Worm (Caenorhabditis elegans) whole organism, early embryonic: Measurements from ENCODE around the gene ent-3.
"Not testable (repeated sequence)": the region's sequence is repeated elsewhere in the genome, so short reads cannot be mapped to it uniquely, and the experiment has no call there.

Source experiments
- ama-1 ChIP-seq: fragments of 150-350 bp; optimal IDR thresholded peaks from 2 replicates; lab custom pipeline; 2014
- ceh-13 ChIP-seq: fragments of 200-800 bp; sonication (Bioruptor generic); optimal IDR thresholded peaks from 2 replicates; lab custom pipeline; 2018; ENCODE audit warnings: mild to moderate bottlenecking, missing genetic modification characterization, missing compliant biosample characterization

DNA sequence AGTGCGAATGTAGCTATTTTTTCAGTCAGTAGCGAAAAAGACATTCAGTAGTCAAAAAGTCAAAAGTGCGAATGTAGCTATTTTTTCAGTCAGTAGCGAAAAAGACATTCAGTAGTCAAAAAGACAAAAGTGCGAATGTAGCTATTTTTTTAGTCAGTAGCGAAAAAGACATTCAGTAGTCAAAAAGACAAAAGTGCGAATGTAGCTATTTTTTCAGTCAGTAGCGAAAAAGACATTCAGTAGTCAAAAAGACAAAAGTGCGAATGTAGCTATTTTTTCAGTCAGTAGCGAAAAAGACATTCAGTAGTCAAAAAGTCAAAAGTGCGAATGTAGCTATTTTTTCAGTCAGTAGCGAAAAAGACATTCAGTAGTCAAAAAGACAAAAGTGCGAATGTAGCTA, 30.6 kb downstream of the ent-3 start, which contains the start of gene T16A9.3:
- TF ChIP-seq ama-1; ceh-13 (GFP tag; lab: Kevin White, UChicago): not testable (repeated sequence)
